Worm (Caenorhabditis elegans): Measurements from ENCODE around the gene irld-28.
"Not testable (repeated sequence)": the region's sequence is repeated elsewhere in the genome, so short reads cannot be mapped to it uniquely, and the experiment has no call there.

The irld-28 gene

ce11 chrV:2325052-2325451 is 11.0 kb downstream of the irld-28 start, which contains the start of gene pud-3:
Gene pud-3 (minus strand): TSS chrV:2325152.
- TF ChIP-seq let-607 (tag; optimal IDR thresholded peaks at IDR 0.05) (no peak), F37B4.10 (GFP tag; IDR thresholded peaks at IDR 0.05) (no peak), Y56A3A.18 (GFP tag; IDR thresholded peaks at IDR 0.05) (no peak), nhr-80 (tag; optimal IDR thresholded peaks at IDR 0.05) (no peak), cebp-1 (GFP tag; IDR thresholded peaks at IDR 0.05) (no peak), cebp-1 (tag; optimal IDR thresholded peaks at IDR 0.05) (no peak), unc-62 (GFP tag; optimal IDR thresholded peaks at IDR 0.05) (no peak), lsl-1 (GFP tag; optimal IDR thresholded peaks at IDR 0.05) (no peak), B0035.1 (tag; optimal IDR thresholded peaks at IDR 0.05) (no peak), ztf-28 (GFP tag; IDR thresholded peaks at IDR 0.05) (no peak), nfya-2 (GFP tag; IDR thresholded peaks at IDR 0.05) (no peak), lsy-27 (tag; optimal IDR thresholded peaks at IDR 0.05; ENCODE audit: borderline replicate concordance, insufficient read depth) (no peak), repo-1 (tag; optimal IDR thresholded peaks at IDR 0.05) (no peak), lin-54 (GFP tag; optimal IDR thresholded peaks at IDR 0.05) (no peak), egrh-3 (GFP tag; IDR thresholded peaks at IDR 0.05) (no peak), atf-7 (tag; optimal IDR thresholded peaks at IDR 0.05) (no peak), ekl-4 (GFP tag; IDR thresholded peaks at IDR 0.05) (no peak), egl-44 (GFP tag; IDR thresholded peaks at IDR 0.05) (no peak)

- TF ChIP-seq dox-1 (GFP tag; IDR thresholded peaks at IDR 0.05) (0 out of 2 replicates have a peak, but pooled peaks have one; percentile 12), T26A5.8 (tag; optimal IDR thresholded peaks at IDR 0.05) (no peak), nhr-80 (tag; optimal IDR thresholded peaks at IDR 0.05) (peak; percentile 85)
Observed at ce11 chrV:2324260-2324659, 11.8 kb downstream of the irld-28 start.

ce11 chrV:2322466-2322865 is 13.6 kb downstream of the irld-28 start, which contains the start of gene pud-1.2:
Gene pud-1.2 (minus strand): TSS chrV:2322566.
- TF ChIP-seq Y79H2A.3 (GFP tag; conservative IDR thresholded peaks at IDR 0.05); mcd-1 (GFP tag; IDR thresholded peaks at IDR 0.05); madf-6 (GFP tag; IDR thresholded peaks at IDR 0.05): not testable (repeated sequence)

- not testable (repeated sequence) for TF ChIP-seq aptf-2 (GFP tag; conservative IDR thresholded peaks at IDR 0.05); rcor-1 (GFP tag; IDR thresholded peaks at IDR 0.05); B0019.2 (GFP tag; conservative IDR thresholded peaks at IDR 0.05)
Observed at ce11 chrV:2321001-2321400, 15.1 kb downstream of the irld-28 start, which contains the start of gene Y19D10B.6. Gene Y19D10B.6 (minus strand): TSS chrV:2321101.

ce11 chrV:2308246-2308645 is 27.8 kb downstream of the irld-28 start:
- TF ChIP-seq tlf-1 (GFP tag; optimal IDR thresholded peaks at IDR 0.05), result peak; percentile 31
- TF ChIP-seq lsl-1 (GFP tag; optimal IDR thresholded peaks at IDR 0.05), result no peak
- no peak for TF ChIP-seq mes-4 (tag; optimal IDR thresholded peaks at IDR 0.05)
- TF ChIP-seq B0336.3 (GFP tag; IDR thresholded peaks at IDR 0.05), result no peak
- no peak for TF ChIP-seq hrde-1 (tag; optimal IDR thresholded peaks at IDR 0.05; ENCODE audit: borderline replicate concordance)
- no peak for TF ChIP-seq attf-3 (GFP tag; conservative IDR thresholded peaks at IDR 0.05)
- TF ChIP-seq mcd-1 (GFP tag; IDR thresholded peaks at IDR 0.05), result no peak
- TF ChIP-seq nhr-80 (tag; optimal IDR thresholded peaks at IDR 0.05), result peak; percentile 99
- TF ChIP-seq rec-8 (tag; optimal IDR thresholded peaks at IDR 0.05), result no peak
- no peak for TF ChIP-seq Y53F4B.3 (GFP tag; IDR thresholded peaks at IDR 0.05)
- TF ChIP-seq lag-1 (GFP tag; IDR thresholded peaks at IDR 0.05), result no peak
- TF ChIP-seq egl-44 (GFP tag; IDR thresholded peaks at IDR 0.05), result 0 out of 2 replicates have a peak, but pooled peaks have one; percentile 36
- peak; percentile 10 for TF ChIP-seq unc-62 (GFP tag; optimal IDR thresholded peaks at IDR 0.05)
- TF ChIP-seq lin-54 (GFP tag; optimal IDR thresholded peaks at IDR 0.05), result no peak
- no peak for TF ChIP-seq let-526 (GFP tag; IDR thresholded peaks at IDR 0.05)
- no peak for TF ChIP-seq zim-3 (tag; optimal IDR thresholded peaks at IDR 0.05)
- no peak for TF ChIP-seq lin-35 (GFP tag; optimal IDR thresholded peaks at IDR 0.05)
- no peak for TF ChIP-seq ceh-100 (GFP tag; IDR thresholded peaks at IDR 0.05)
- no peak for TF ChIP-seq fkh-3 (tag; optimal IDR thresholded peaks at IDR 0.05)
- TF ChIP-seq dox-1 (GFP tag; IDR thresholded peaks at IDR 0.05), result peak; percentile 73
- peak; percentile 57 for TF ChIP-seq nhr-90 (tag; optimal IDR thresholded peaks at IDR 0.05)
- TF ChIP-seq tbp1 (GFP tag; optimal IDR thresholded peaks at IDR 0.05), result peak; percentile 43
- TF ChIP-seq egrh-3 (GFP tag; IDR thresholded peaks at IDR 0.05), result no peak
